Fruit fly (Drosophila melanogaster) whole organism, embryonic: ENCODE data around the gene CG34267.

ENCODE experiments used
- ATbp ChIP-seq: fragments of 200-800 bp; sonication (Bioruptor generic); optimal IDR thresholded peaks from 2 replicates; lab custom pipeline; 2017; ENCODE audit warnings: missing biosample characterization, mild to moderate bottlenecking, missing genetic modification characterization, missing genetic modification reagents
- B-H2 ChIP-seq: fragments of 200-800 bp; sonication (Bioruptor generic); optimal IDR thresholded peaks from 2 replicates; lab custom pipeline; 2018; ENCODE audit warnings: missing biosample characterization, mild to moderate bottlenecking, missing genetic modification characterization
- Blimp-1 ChIP-seq: fragments of 200-800 bp; sonication (Bioruptor generic); optimal IDR thresholded peaks from 3 replicates; lab custom pipeline; 2018; ENCODE audit warnings: missing biosample characterization, missing genetic modification characterization, mild to moderate bottlenecking, moderate library complexity, missing genetic modification reagents
- C15 ChIP-seq: fragments of 200-800 bp; sonication (Bioruptor generic); IDR thresholded peaks from 3 replicates; pipeline ENCODE4 v1.3.6; 2022; ENCODE audit warnings: missing biosample characterization, missing genetic modification characterization
- CG10267 ChIP-seq: fragments of 200-800 bp; sonication (Bioruptor generic); optimal IDR thresholded peaks from 2 replicates; lab custom pipeline; 2018; ENCODE audit warnings: missing biosample characterization, mild to moderate bottlenecking, missing genetic modification characterization, moderate library complexity
- CG10366 ChIP-seq: fragments of 200-800 bp; sonication (Bioruptor generic); IDR thresholded peaks from 2 replicates; pipeline ENCODE4 v1.3.6; 2022; ENCODE audit warnings: missing biosample characterization, missing genetic modification characterization
- CG11695 ChIP-seq: fragments of 200-800 bp; sonication (Bioruptor generic); IDR thresholded peaks from 3 replicates; pipeline ENCODE4 v1.3.6; 2022; ENCODE audit warnings: missing biosample characterization, missing genetic modification characterization
- CG12236 ChIP-seq: fragments of 200-800 bp; sonication (Bioruptor generic); optimal IDR thresholded peaks from 2 replicates; lab custom pipeline; 2016; ENCODE audit warnings: missing biosample characterization, missing genetic modification characterization
- CG15269 ChIP-seq: fragments of 200-800 bp; sonication (Bioruptor generic); optimal IDR thresholded peaks from 2 replicates; lab custom pipeline; 2018; ENCODE audit warnings: missing biosample characterization, mild to moderate bottlenecking, missing genetic modification characterization, moderate library complexity
- CG17385 ChIP-seq: fragments of 200-800 bp; sonication (Bioruptor generic); optimal IDR thresholded peaks from 3 replicates; lab custom pipeline; 2018; ENCODE audit warnings: missing biosample characterization, mild to moderate bottlenecking, missing genetic modification characterization
- CG1792 ChIP-seq: fragments of 200-800 bp; sonication (Bioruptor generic); optimal IDR thresholded peaks from 2 replicates; lab custom pipeline; 2016; ENCODE audit warnings: missing biosample characterization, missing genetic modification characterization
- CG2116 ChIP-seq: fragments of 200-800 bp; sonication (Bioruptor generic); optimal IDR thresholded peaks from 3 replicates; lab custom pipeline; 2018; ENCODE audit warnings: missing biosample characterization, mild to moderate bottlenecking, missing genetic modification characterization
- CG2875 ChIP-seq: fragments of 200-800 bp; sonication (Bioruptor generic); optimal IDR thresholded peaks from 2 replicates; lab custom pipeline; 2017; ENCODE audit warnings: missing biosample characterization, mild to moderate bottlenecking, missing genetic modification characterization, missing genetic modification reagents
- CG6683 ChIP-seq: fragments of 200-800 bp; sonication (Bioruptor generic); optimal IDR thresholded peaks from 2 replicates; lab custom pipeline; 2017; ENCODE audit warnings: missing biosample characterization, mild to moderate bottlenecking, missing genetic modification characterization, missing genetic modification reagents
- CG6854 ChIP-seq: fragments of 200-800 bp; sonication (Bioruptor generic); optimal IDR thresholded peaks from 3 replicates; lab custom pipeline; 2017; ENCODE audit warnings: missing biosample characterization, mild to moderate bottlenecking, missing genetic modification characterization
- CG8359 ChIP-seq: fragments of 200-800 bp; sonication (Bioruptor generic); optimal IDR thresholded peaks from 2 replicates; lab custom pipeline; 2017; ENCODE audit warnings: missing biosample characterization, mild to moderate bottlenecking, missing genetic modification characterization, borderline replicate concordance
- CG8924 ChIP-seq: fragments of 200-800 bp; optimal IDR thresholded peaks from 3 replicates; lab custom pipeline; 2019; ENCODE audit warnings: missing biosample characterization, mild to moderate bottlenecking, missing genetic modification characterization, moderate library complexity
- Dip2 ChIP-seq: fragments of 200-800 bp; sonication (Bioruptor generic); IDR thresholded peaks from 2 replicates; pipeline ENCODE4 v1.3.6; 2022; ENCODE audit warnings: missing biosample characterization, missing genetic modification characterization
- Dll ChIP-seq: fragments of 200-800 bp; sonication (Bioruptor generic); IDR thresholded peaks from 4 replicates; pipeline ENCODE4 v1.3.6; 2022; ENCODE audit warnings: missing biosample characterization, missing genetic modification characterization; ENCODE audit not compliant: partially characterized antibody
- Fer2 ChIP-seq: fragments of 200-800 bp; sonication (Bioruptor generic); optimal IDR thresholded peaks from 2 replicates; lab custom pipeline; 2018; ENCODE audit warnings: missing biosample characterization, mild to moderate bottlenecking, missing genetic modification characterization, moderate library complexity
- PHDP ChIP-seq: fragments of 200-800 bp; sonication (Bioruptor generic); optimal IDR thresholded peaks from 3 replicates; lab custom pipeline; 2018; ENCODE audit warnings: missing biosample characterization, mild to moderate bottlenecking, missing genetic modification characterization, moderate library complexity
- Rfx ChIP-seq: fragments of 200-800 bp; sonication (Bioruptor generic); IDR thresholded peaks from 2 replicates; pipeline ENCODE4 v1.3.6; 2022; ENCODE audit warnings: missing biosample characterization, missing genetic modification characterization
- Sin3A ChIP-seq: fragments of >200 bp; optimal IDR thresholded peaks from 2 replicates; lab custom pipeline; 2018
- Sox102F ChIP-seq: fragments of 200-800 bp; sonication (Bioruptor generic); optimal IDR thresholded peaks from 2 replicates; lab custom pipeline; 2018; ENCODE audit warnings: missing biosample characterization, mild to moderate bottlenecking, missing genetic modification characterization, moderate library complexity
- Spps ChIP-seq: fragments of 200-800 bp; sonication (Bioruptor generic); optimal IDR thresholded peaks from 2 replicates; lab custom pipeline; 2018; ENCODE audit warnings: missing biosample characterization, mild to moderate bottlenecking, missing genetic modification characterization
- Trl ChIP-seq, 3 experiments: fragments of >200 bp in 2 of 3; fragments of 200-800 bp in 1 of 3; sonication (Bioruptor generic) in 1 of 3; optimal IDR thresholded peaks; 2 replicates in 1 of 3; 3 replicates in 2 of 3; lab custom pipeline; 2016 to 2017; ENCODE audit warnings: missing biosample characterization in 1 of 3, missing genetic modification characterization in 1 of 3
- Xrp1 ChIP-seq: fragments of 200-800 bp; sonication (Bioruptor generic); IDR thresholded peaks from 2 replicates; pipeline ENCODE4 v1.3.6; 2022; ENCODE audit warnings: missing biosample characterization, missing genetic modification characterization
- YL-1 ChIP-seq: fragments of 200-800 bp; sonication (Bioruptor generic); optimal IDR thresholded peaks from 3 replicates; lab custom pipeline; 2017; ENCODE audit warnings: missing biosample characterization, mild to moderate bottlenecking, missing genetic modification characterization
- abd-A ChIP-seq: fragments of 200-800 bp; sonication (Bioruptor generic); optimal IDR thresholded peaks from 3 replicates; lab custom pipeline; 2019; ENCODE audit warnings: missing biosample characterization, mild to moderate bottlenecking, missing genetic modification characterization, moderate library complexity
- ara ChIP-seq: fragments of 200-800 bp; sonication (Bioruptor generic); IDR thresholded peaks from 2 replicates; pipeline ENCODE4 v1.3.6; 2022; ENCODE audit warnings: missing biosample characterization, missing genetic modification characterization
- ash1 ChIP-seq: fragments of 200-800 bp; sonication (Bioruptor generic); optimal IDR thresholded peaks from 2 replicates; lab custom pipeline; 2018; ENCODE audit warnings: missing biosample characterization, mild to moderate bottlenecking, missing genetic modification characterization
- bsh ChIP-seq, 2 experiments: fragments of 200-800 bp; sonication (Bioruptor generic); optimal IDR thresholded peaks; 2 replicates each; lab custom pipeline; 2017 to 2018; ENCODE audit warnings: mild to moderate bottlenecking in 2 of 2, missing biosample characterization in 2 of 2, missing genetic modification characterization in 2 of 2, moderate library complexity in 1 of 2
- croc ChIP-seq: fragments of 200-800 bp; sonication (Bioruptor generic); conservative IDR thresholded peaks from 3 replicates; pipeline ENCODE4 v1.3.6; 2022; ENCODE audit warnings: missing biosample characterization, missing genetic modification characterization
- dmrt11E ChIP-seq: fragments of 200-800 bp; sonication (Bioruptor generic); optimal IDR thresholded peaks from 3 replicates; lab custom pipeline; 2018; ENCODE audit warnings: missing biosample characterization, mild to moderate bottlenecking, missing genetic modification characterization, moderate library complexity
- fru ChIP-seq: fragments of >200 bp; optimal IDR thresholded peaks from 2 replicates; lab custom pipeline; 2017
- gcm2 ChIP-seq: fragments of 200-800 bp; sonication (Bioruptor generic); optimal IDR thresholded peaks from 2 replicates; lab custom pipeline; 2016; ENCODE audit warnings: missing biosample characterization, missing genetic modification characterization
- knrl ChIP-seq: fragments of 200-800 bp; sonication (Bioruptor generic); IDR thresholded peaks from 3 replicates; pipeline ENCODE4 v1.3.6; 2022; ENCODE audit warnings: missing biosample characterization, missing genetic modification characterization; ENCODE audit not compliant: partially characterized antibody
- lmd ChIP-seq: fragments of 200-800 bp; sonication (Bioruptor generic); IDR thresholded peaks from 2 replicates; pipeline ENCODE4 v1.3.6; 2022; ENCODE audit warnings: missing biosample characterization, missing genetic modification characterization
- lola ChIP-seq, 3 experiments: fragments of >200 bp in 2 of 3; fragments of 200-800 bp in 1 of 3; sonication (Bioruptor generic) in 1 of 3; optimal IDR thresholded peaks; 2 replicates each; lab custom pipeline; 2017 to 2019; ENCODE audit warnings: missing biosample characterization in 3 of 3, missing genetic modification characterization in 3 of 3, mild to moderate bottlenecking in 1 of 3, moderate library complexity in 1 of 3
- oc ChIP-seq: fragments of 200-800 bp; sonication (Bioruptor generic); optimal IDR thresholded peaks from 2 replicates; lab custom pipeline; 2018; ENCODE audit warnings: missing biosample characterization, mild to moderate bottlenecking, missing genetic modification characterization, moderate library complexity
- pan ChIP-seq, 4 experiments: fragments of >200 bp in 3 of 4; fragments of 200-800 bp in 1 of 4; sonication (Bioruptor generic) in 1 of 4; optimal IDR thresholded peaks in 3 of 4; IDR thresholded peaks in 1 of 4; 2 replicates each; pipeline versions ENCODE4 v1.3.6 to Lab custom; 2017 to 2022; ENCODE audit warnings: missing biosample characterization in 2 of 4, missing genetic modification characterization in 2 of 4, mixed read lengths in 1 of 4
- pb ChIP-seq: fragments of 200-800 bp; sonication (Bioruptor generic); optimal IDR thresholded peaks from 3 replicates; lab custom pipeline; 2016; ENCODE audit warnings: missing biosample characterization, missing genetic modification characterization
- row ChIP-seq: fragments of 200-800 bp; sonication (Bioruptor generic); IDR thresholded peaks from 3 replicates; pipeline ENCODE4 v1.3.6; 2022; ENCODE audit warnings: missing biosample characterization, missing genetic modification characterization
- sd ChIP-seq: fragments of 200-800 bp; sonication (Bioruptor generic); optimal IDR thresholded peaks from 3 replicates; lab custom pipeline; 2018; ENCODE audit warnings: missing biosample characterization, mild to moderate bottlenecking, missing genetic modification characterization, moderate library complexity
- seq ChIP-seq: fragments of 200-800 bp; sonication (Bioruptor generic); IDR thresholded peaks from 2 replicates; pipeline ENCODE4 v1.3.6; 2022; ENCODE audit warnings: missing biosample characterization, missing genetic modification characterization
- sim ChIP-seq: fragments of 200-800 bp; sonication (Bioruptor generic); IDR thresholded peaks from 2 replicates; pipeline ENCODE4 v1.3.6; 2022; ENCODE audit warnings: missing biosample characterization, missing genetic modification characterization
- ttk ChIP-seq: fragments of 200-800 bp; sonication (Bioruptor generic); IDR thresholded peaks from 2 replicates; pipeline ENCODE4 v2.1.2; 2022; ENCODE audit warnings: missing biosample characterization, missing genetic modification characterization
- unc-4 ChIP-seq: fragments of 200-800 bp; sonication (Bioruptor generic); IDR thresholded peaks from 2 replicates; pipeline ENCODE4 v1.3.6; 2022; ENCODE audit warnings: missing biosample characterization, missing genetic modification characterization; ENCODE audit not compliant: partially characterized antibody

The CG34267 gene

dm6 chr3L:533807-534206 is 33.6 kb upstream of the CG34267 start:
- TF ChIP-seq ara (GFP tag; lab: Robert Waterston, UW): peak; percentile 66; the same call in 1 of the 2 replicates
- TF ChIP-seq lmd (GFP tag; lab: Robert Waterston, UW): 0 out of 2 replicates have a peak, but pooled peaks have one; percentile 47
- no peak for TF ChIP-seq Spps (tag; lab: Kevin White, UChicago)
- no peak for TF ChIP-seq CG1792 (GFP tag; lab: Kevin White, UChicago)
- TF ChIP-seq oc: peak; percentile 8
- no peak for TF ChIP-seq pb (GFP tag; lab: Kevin White, UChicago)
- peak; percentile 81 for TF ChIP-seq Dll (GFP tag; lab: Robert Waterston, UW)
- no peak for TF ChIP-seq CG12236 (GFP tag; lab: Kevin White, UChicago)
- peak; percentile 9; the same call in 1 of the 3 replicates for TF ChIP-seq knrl (GFP tag; lab: Robert Waterston, UW)
- no peak for TF ChIP-seq fru
- no peak for TF ChIP-seq B-H2 (GFP tag; lab: Kevin White, UChicago)
- TF ChIP-seq Sin3A: no peak
- peak; percentile 23 for TF ChIP-seq CG17385 (GFP tag; lab: Kevin White, UChicago)
- TF ChIP-seq CG11695 (GFP tag; lab: Robert Waterston, UW): peak; percentile 52; the same call in 1 of the 3 replicates
- peak; percentile 16; the same call in 1 of the 3 replicates for TF ChIP-seq croc (GFP tag; lab: Robert Waterston, UW)
- TF ChIP-seq CG10267 (tag; lab: Kevin White, UChicago): peak; percentile 12
- TF ChIP-seq dmrt11E: peak; percentile 14
- TF ChIP-seq row (GFP tag; lab: Robert Waterston, UW): peak; percentile 59
- TF ChIP-seq bsh (GFP tag; optimal IDR thresholded peaks at IDR 0.05; lab: Kevin White, UChicago): peak in 1 of 2 experiments; percentile 55
- TF ChIP-seq Fer2 (tag; lab: Kevin White, UChicago): no peak
- TF ChIP-seq pan (optimal IDR thresholded peaks at IDR 0.05; lab: Kevin White, UChicago): no peak
- TF ChIP-seq pan (GFP tag; optimal IDR thresholded peaks at IDR 0.05 in 1 of 2, IDR thresholded peaks at IDR 0.05 in 1 of 2): peak in 1 of 2 experiments; percentile 39
- no peak for TF ChIP-seq C15
- no peak for TF ChIP-seq CG15269 (tag; lab: Kevin White, UChicago)
- no peak for TF ChIP-seq YL-1 (GFP tag; lab: Kevin White, UChicago)
- TF ChIP-seq CG8924 (tag; lab: Kevin White, UChicago): peak; percentile 6
- TF ChIP-seq Xrp1 (GFP tag; lab: Robert Waterston, UW): peak; percentile 64
- TF ChIP-seq gcm2: no peak
- TF ChIP-seq CG10366 (GFP tag; lab: Robert Waterston, UW): peak; percentile 29; the same call in 1 of the 2 replicates
- TF ChIP-seq ash1 (GFP tag; lab: Kevin White, UChicago): no peak
- TF ChIP-seq Trl (optimal IDR thresholded peaks at IDR 0.05; lab: Kevin White, UChicago): no peak
- TF ChIP-seq Trl (GFP tag; optimal IDR thresholded peaks at IDR 0.05; lab: Kevin White, UChicago): no peak
- peak; percentile 3 for TF ChIP-seq PHDP (tag; lab: Kevin White, UChicago)
- no peak for TF ChIP-seq CG8359
- TF ChIP-seq ATbp (GFP tag; lab: Kevin White, UChicago): no peak
- TF ChIP-seq unc-4 (GFP tag; lab: Robert Waterston, UW): peak; percentile 46; the same call in 1 of the 2 replicates
- TF ChIP-seq CG6854 (GFP tag; lab: Kevin White, UChicago): no peak
- TF ChIP-seq abd-A (tag; lab: Kevin White, UChicago): no peak
- TF ChIP-seq seq: 0 out of 2 replicates have a peak, but pooled peaks have one; percentile 11
- TF ChIP-seq Rfx (GFP tag; lab: Robert Waterston, UW): peak; percentile 53
- no peak for TF ChIP-seq sim (GFP tag; lab: Robert Waterston, UW)
- no peak for TF ChIP-seq CG2875
- 0 out of 2 replicates have a peak, but pooled peaks have one; percentile 13 for TF ChIP-seq ttk (GFP tag; lab: Robert Waterston, UW)
- no peak for TF ChIP-seq CG2116
- no peak for TF ChIP-seq Dip2
- TF ChIP-seq lola (GFP tag; optimal IDR thresholded peaks at IDR 0.05; lab: Kevin White, UChicago): peak in 1 of 3 experiments; percentile 33
- no peak for TF ChIP-seq sd (tag; lab: Kevin White, UChicago)
- peak; percentile 37 for TF ChIP-seq Sox102F (GFP tag; lab: Kevin White, UChicago)
- TF ChIP-seq CG6683: no peak
- peak; percentile 38 for TF ChIP-seq Blimp-1 (GFP tag; lab: Kevin White, UChicago)
